Worm (Caenorhabditis elegans): ENCODE measurements around the gene F36H5.17.

DNA sequence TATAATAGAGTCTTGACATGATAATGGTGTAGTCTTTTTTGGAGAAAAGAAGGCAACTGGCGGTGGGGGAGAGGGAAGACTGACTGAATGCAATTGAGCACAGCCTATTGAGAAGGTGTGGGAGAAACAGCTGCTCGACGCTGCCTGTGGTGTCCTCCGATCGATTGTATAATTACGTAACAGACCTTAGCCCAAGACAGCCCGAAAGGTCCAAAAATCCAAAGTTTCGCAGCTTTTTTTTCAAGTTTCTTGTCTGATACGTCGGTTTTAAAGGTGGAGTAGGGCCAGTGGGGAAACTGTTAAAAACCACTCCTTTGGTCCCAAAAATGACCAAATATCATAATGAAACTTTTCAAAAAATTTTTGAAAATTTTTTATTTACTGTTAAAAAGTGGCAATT lies 32.1 kb upstream of the F36H5.17 start, which contains the start of the genes C08F1.6 and fbxb-13:
- TF ChIP-seq lin-39 (tag; optimal IDR thresholded peaks at IDR 0.05), result no peak
- TF ChIP-seq fos-1 (tag; optimal IDR thresholded peaks at IDR 0.05), result no peak
- TF ChIP-seq skn-1 (tag; optimal IDR thresholded peaks at IDR 0.05), result no peak
- TF ChIP-seq ztf-11 (tag; optimal IDR thresholded peaks at IDR 0.05), result no peak
- no peak for TF ChIP-seq lsy-2 (tag; optimal IDR thresholded peaks at IDR 0.05)
